Worm (Caenorhabditis elegans) whole organism, late embryonic: ENCODE measurements around the gene snx-6.
"Not testable (repeated sequence)": the region's sequence is repeated elsewhere in the genome, so short reads cannot be mapped to it uniquely, and the experiment has no call there.

Experiments
- C08G9.2 ChIP-seq: sonication (generic microtip); optimal IDR thresholded peaks from 2 replicates; lab custom pipeline; 2016; ENCODE audit warnings: mild to moderate bottlenecking, missing genetic modification characterization, moderate library complexity, missing compliant biosample characterization
- C38D4.7 ChIP-seq: fragments of 200-800 bp; sonication (Bioruptor generic); optimal IDR thresholded peaks from 2 replicates; lab custom pipeline; 2018; ENCODE audit warnings: mild to moderate bottlenecking, missing genetic modification characterization, moderate library complexity, missing compliant biosample characterization
- F13H6.1 ChIP-seq: sonication (generic microtip); optimal IDR thresholded peaks from 2 replicates; lab custom pipeline; 2016; ENCODE audit warnings: missing genetic modification characterization, missing compliant biosample characterization
- K09A11.1 ChIP-seq: sonication (generic microtip); optimal IDR thresholded peaks from 2 replicates; lab custom pipeline; 2017; ENCODE audit warnings: antibody characterized with exemption, mild to moderate bottlenecking, missing genetic modification characterization, missing compliant biosample characterization; ENCODE audit not compliant: insufficient read depth
- Y22D7AL.16 ChIP-seq: sonication (generic microtip); optimal IDR thresholded peaks from 2 replicates; lab custom pipeline; 2016; ENCODE audit warnings: missing genetic modification characterization, missing compliant biosample characterization
- ceh-14 ChIP-seq: sonication (generic microtip); optimal IDR thresholded peaks from 2 replicates; lab custom pipeline; 2016; ENCODE audit warnings: missing genotype, missing genetic modification characterization, missing compliant biosample characterization
- ceh-19 ChIP-seq: fragments of 200-800 bp; sonication (Bioruptor generic); optimal IDR thresholded peaks from 2 replicates; lab custom pipeline; 2018; ENCODE audit warnings: mild to moderate bottlenecking, missing genetic modification characterization, missing compliant biosample characterization
- ceh-2 ChIP-seq: sonication (generic microtip); optimal IDR thresholded peaks from 2 replicates; lab custom pipeline; 2016; ENCODE audit warnings: missing genotype, missing genetic modification characterization, missing compliant biosample characterization
- ceh-22 ChIP-seq: sonication (generic microtip); optimal IDR thresholded peaks from 2 replicates; lab custom pipeline; 2017; ENCODE audit warnings: missing biosample characterization, missing genetic modification characterization
- ceh-24 ChIP-seq: sonication (generic microtip); optimal IDR thresholded peaks from 2 replicates; lab custom pipeline; 2016; ENCODE audit warnings: mild to moderate bottlenecking, missing genetic modification characterization, missing compliant biosample characterization
- ceh-48 ChIP-seq: sonication (generic microtip); optimal IDR thresholded peaks from 2 replicates; lab custom pipeline; 2016; ENCODE audit warnings: missing genetic modification characterization, inconsistent platforms, missing compliant biosample characterization
- ceh-9 ChIP-seq: sonication (generic microtip); optimal IDR thresholded peaks from 2 replicates; lab custom pipeline; 2016; ENCODE audit warnings: mild to moderate bottlenecking, missing genetic modification characterization, inconsistent platforms, missing compliant biosample characterization
- dmd-4 ChIP-seq: sonication (generic microtip); optimal IDR thresholded peaks from 2 replicates; lab custom pipeline; 2016; ENCODE audit warnings: borderline replicate concordance, missing genetic modification characterization, missing compliant biosample characterization
- dve-1 ChIP-seq: sonication (generic microtip); optimal IDR thresholded peaks from 2 replicates; lab custom pipeline; 2017; ENCODE audit warnings: antibody characterized with exemption, mild to moderate bottlenecking, missing genetic modification characterization, missing compliant biosample characterization
- ets-4 ChIP-seq: sonication (generic microtip); optimal IDR thresholded peaks from 2 replicates; lab custom pipeline; 2016; ENCODE audit warnings: missing genetic modification characterization, missing compliant biosample characterization
- fax-1 ChIP-seq: sonication (generic microtip); optimal IDR thresholded peaks from 2 replicates; lab custom pipeline; 2016; ENCODE audit warnings: missing genotype, missing genetic modification characterization, missing compliant biosample characterization
- fkh-10 ChIP-seq: fragments of 150-350 bp; optimal IDR thresholded peaks from 2 replicates; lab custom pipeline; 2014; ENCODE audit warnings: missing biosample characterization, missing genetic modification reagents, missing genetic modification characterization
- hlh-15 ChIP-seq: sonication (generic microtip); optimal IDR thresholded peaks from 2 replicates; lab custom pipeline; 2016; ENCODE audit warnings: missing genetic modification characterization, missing compliant biosample characterization
- hlh-6 ChIP-seq: sonication (generic microtip); optimal IDR thresholded peaks from 2 replicates; lab custom pipeline; 2016; ENCODE audit warnings: missing genotype, missing genetic modification characterization, missing compliant biosample characterization
- hlh-8 ChIP-seq: sonication (generic microtip); optimal IDR thresholded peaks from 2 replicates; lab custom pipeline; 2016; ENCODE audit warnings: missing genotype, missing genetic modification characterization, missing compliant biosample characterization
- lim-6 ChIP-seq: sonication (generic microtip); optimal IDR thresholded peaks from 2 replicates; lab custom pipeline; 2016; ENCODE audit warnings: missing genetic modification characterization, missing compliant biosample characterization
- madf-2 ChIP-seq: sonication (generic microtip); optimal IDR thresholded peaks from 2 replicates; lab custom pipeline; 2017; ENCODE audit warnings: missing genetic modification characterization, missing compliant biosample characterization
- mec-3 ChIP-seq: sonication (generic microtip); optimal IDR thresholded peaks from 2 replicates; lab custom pipeline; 2016; ENCODE audit warnings: borderline replicate concordance, missing genetic modification characterization, missing compliant biosample characterization
- nhr-11 ChIP-seq: fragments of 150-350 bp; optimal IDR thresholded peaks from 2 replicates; lab custom pipeline; 2014; ENCODE audit warnings: missing biosample characterization, missing genetic modification characterization
- odd-2 ChIP-seq: sonication (generic microtip); optimal IDR thresholded peaks from 2 replicates; lab custom pipeline; 2017; ENCODE audit warnings: antibody characterized with exemption, mild to moderate bottlenecking, missing genetic modification characterization, missing compliant biosample characterization
- pat-9 ChIP-seq: fragments of 200-800 bp; sonication (Bioruptor generic); optimal IDR thresholded peaks from 2 replicates; lab custom pipeline; 2018; ENCODE audit warnings: mild to moderate bottlenecking, missing genetic modification characterization, moderate library complexity, missing compliant biosample characterization
- pha-4 ChIP-seq: fragments of 150-350 bp; optimal IDR thresholded peaks from 2 replicates; lab custom pipeline; 2018; ENCODE audit warnings: missing biosample characterization, missing genetic modification reagents, missing genetic modification characterization
- ref-2 ChIP-seq: sonication (generic microtip); optimal IDR thresholded peaks from 2 replicates; lab custom pipeline; 2016; ENCODE audit warnings: missing genetic modification characterization, missing compliant biosample characterization
- rnt-1 ChIP-seq: sonication (generic microtip); optimal IDR thresholded peaks from 2 replicates; lab custom pipeline; 2016; ENCODE audit warnings: missing genetic modification characterization, missing compliant biosample characterization
- sox-2 ChIP-seq: fragments of 200-800 bp; sonication (Bioruptor generic); IDR thresholded peaks from 2 replicates; pipeline ENCODE4 v1.3.6; 2022; ENCODE audit warnings: missing genetic modification reagents, missing genetic modification characterization, missing compliant biosample characterization
- unc-55 ChIP-seq: sonication (generic microtip); optimal IDR thresholded peaks from 2 replicates; lab custom pipeline; 2017; ENCODE audit warnings: missing biosample characterization, missing genetic modification reagents, missing genetic modification characterization
- unc-86 ChIP-seq: sonication (generic microtip); optimal IDR thresholded peaks from 2 replicates; lab custom pipeline; 2016; ENCODE audit warnings: missing genetic modification characterization, missing compliant biosample characterization

The snx-6 gene

ce11 chrV:18014116-18014515 is 34.2 kb upstream of the snx-6 start, which contains the start of gene srh-133:
Gene srh-133, minus strand, starts transcription at chrV:18014216.
- TF ChIP-seq ceh-22 (tag; lab: Kevin White, UChicago) = no peak
- no peak for TF ChIP-seq ceh-2 (tag; lab: Kevin White, UChicago)
- no peak for TF ChIP-seq ceh-14 (tag; lab: Kevin White, UChicago)
- TF ChIP-seq F13H6.1 (tag; lab: Kevin White, UChicago) = no peak
- no peak for TF ChIP-seq C38D4.7
- TF ChIP-seq nhr-11 (tag; lab: Kevin White, UChicago) = no peak
- TF ChIP-seq K09A11.1 (tag; lab: Kevin White, UChicago) = no peak
- TF ChIP-seq ceh-19 (GFP tag; lab: Kevin White, UChicago) = no peak
- no peak for TF ChIP-seq unc-55 (GFP tag; lab: Kevin White, UChicago)
- TF ChIP-seq hlh-6 = no peak
- TF ChIP-seq pat-9 (tag; lab: Kevin White, UChicago) = no peak
- no peak for TF ChIP-seq odd-2
- TF ChIP-seq fkh-10 (GFP tag; lab: Kevin White, UChicago) = no peak
- no peak for TF ChIP-seq lim-6 (tag; lab: Kevin White, UChicago)
- no peak for TF ChIP-seq pha-4 (tag; lab: Kevin White, UChicago)
- no peak for TF ChIP-seq hlh-8 (tag; lab: Kevin White, UChicago)
- no peak for TF ChIP-seq dve-1 (tag; lab: Kevin White, UChicago)
- no peak for TF ChIP-seq Y22D7AL.16 (tag; lab: Kevin White, UChicago)

- TF ChIP-seq dmd-4 (tag; lab: Kevin White, UChicago); hlh-15; odd-2: not testable (repeated sequence)
Observed at ce11 chrV:18010737-18011136, 30.9 kb upstream of the snx-6 start, which contains the start of gene Y59A8B.26. Gene Y59A8B.26, minus strand, starts transcription at chrV:18010837.

- no peak for TF ChIP-seq mec-3 (tag; lab: Kevin White, UChicago)
- TF ChIP-seq, all 69 proteins: peak for 0
Observed at ce11 chrV:18008680-18009079, 28.8 kb upstream of the snx-6 start.

ce11 chrV:18006930-18007329 is 27.0 kb upstream of the snx-6 start, which contains the start of gene Y59A8B.19:
Gene Y59A8B.19, plus strand, starts transcription at chrV:18007230.
- TF ChIP-seq sox-2; pat-9 (tag; lab: Kevin White, UChicago); unc-86: not testable (repeated sequence)

- TF ChIP-seq hlh-15 = no peak
- peak; percentile 4 for TF ChIP-seq ref-2
Observed at ce11 chrV:18003876-18004275, 24.0 kb upstream of the snx-6 start.

ce11 chrV:18001268-18001667 is 21.4 kb upstream of the snx-6 start, which contains the start of gene lon-8:
Gene lon-8, minus strand, starts transcription at chrV:18001368.
- TF ChIP-seq ceh-48 (tag; lab: Kevin White, UChicago) (no peak), C38D4.7 (no peak), ceh-24 (tag; lab: Kevin White, UChicago) (no peak), ceh-9 (tag; lab: Kevin White, UChicago) (no peak), rnt-1 (tag; lab: Kevin White, UChicago) (no peak), ceh-2 (tag; lab: Kevin White, UChicago) (no peak), fax-1 (tag; lab: Kevin White, UChicago) (no peak), ets-4 (tag; lab: Kevin White, UChicago) (no peak), sox-2 (no peak), pat-9 (tag; lab: Kevin White, UChicago) (no peak), madf-2 (no peak), C08G9.2 (tag; lab: Kevin White, UChicago) (no peak), ref-2 (no peak), ceh-14 (tag; lab: Kevin White, UChicago) (no peak)
- TF ChIP-seq, all 69 proteins: peak for 0
